Fruit fly (Drosophila melanogaster): ENCODE measurements around the gene qjt.

DNA sequence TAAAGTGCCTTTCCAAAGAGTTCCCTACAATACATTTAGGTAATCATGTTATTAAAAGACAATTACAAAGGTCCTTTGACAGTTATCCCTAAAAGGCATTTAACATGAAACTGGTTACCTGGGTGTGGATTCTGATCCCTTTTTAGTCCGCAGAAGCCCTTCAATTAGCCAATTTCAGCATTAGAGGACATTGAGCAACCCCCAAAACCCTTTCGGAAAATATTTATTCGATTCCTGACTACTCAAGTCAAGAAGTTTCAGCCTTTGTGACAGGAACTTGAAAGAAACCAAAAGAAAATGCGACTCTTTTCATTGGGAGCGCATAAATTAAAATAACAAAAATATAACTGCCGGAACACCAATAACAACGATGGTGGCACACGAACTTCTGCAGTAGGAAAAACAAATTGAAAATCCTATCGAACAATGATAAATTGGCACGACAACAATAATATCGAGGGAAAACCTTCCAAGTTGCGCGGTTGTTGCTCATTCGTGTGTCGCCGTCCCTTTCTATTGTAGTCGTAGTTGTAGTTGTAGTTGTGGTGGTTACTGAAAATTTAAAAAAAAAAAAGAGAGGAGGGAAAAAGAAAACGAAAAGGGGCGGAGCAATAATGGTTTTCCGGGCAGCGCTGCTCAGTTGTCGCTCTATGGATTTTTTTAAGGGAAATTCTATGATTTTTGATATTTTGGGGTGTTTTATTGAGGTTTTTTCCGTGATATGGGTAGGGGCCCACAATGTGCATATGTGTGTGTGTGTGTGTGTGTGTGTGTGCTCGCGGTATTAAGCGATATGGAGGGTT is 33.1 kb upstream of the qjt start:
- TF ChIP-seq Myc (optimal IDR thresholded peaks at IDR 0.05): no peak
- TF ChIP-seq h (optimal IDR thresholded peaks at IDR 0.05): no peak
- TF ChIP-seq ttk (optimal IDR thresholded peaks at IDR 0.05): no peak
- no peak for TF ChIP-seq insv (optimal IDR thresholded peaks at IDR 0.05)
- TF ChIP-seq psq (optimal IDR thresholded peaks at IDR 0.05): no peak
- TF ChIP-seq Sin3A (optimal IDR thresholded peaks at IDR 0.05): no peak
